Fruit fly (Drosophila melanogaster): Measurements from ENCODE around the gene Ilp3.

DNA sequence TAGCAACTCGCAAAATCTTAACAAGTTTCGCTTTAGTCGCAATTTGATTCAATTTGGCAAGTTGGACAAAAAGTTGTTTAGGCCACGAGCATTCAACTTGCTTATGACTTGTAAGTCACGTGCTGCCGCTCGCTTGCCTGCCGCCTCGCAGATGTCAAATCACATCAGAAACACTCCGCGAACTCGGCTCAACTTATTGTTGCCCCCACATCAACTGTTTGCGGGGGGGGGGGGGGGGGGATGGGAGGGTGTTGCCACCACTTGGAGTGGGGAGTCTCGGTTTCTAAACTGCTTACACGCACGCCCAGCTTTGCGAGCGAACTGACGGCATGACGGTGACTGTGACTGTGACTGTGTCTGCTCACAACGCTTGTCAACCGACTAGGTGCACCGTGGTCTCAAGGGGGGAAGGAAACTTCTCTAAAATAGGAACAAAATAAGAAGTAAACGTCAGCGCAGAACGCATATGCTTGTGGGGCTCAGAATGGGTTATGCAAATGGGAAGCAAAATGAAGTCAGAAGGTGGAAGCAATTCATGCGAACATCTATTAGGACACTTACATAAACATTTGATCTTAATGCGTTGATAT, 25.0 kb downstream of the Ilp3 start:
- no peak for TF ChIP-seq kay (GFP tag; ENCODE audit: borderline replicate concordance)
- no peak for TF ChIP-seq cnc (optimal IDR thresholded peaks at IDR 0.05)
- no peak for TF ChIP-seq CG5204 (GFP tag; optimal IDR thresholded peaks at IDR 0.05)
- no peak for TF ChIP-seq cic (GFP tag; optimal IDR thresholded peaks at IDR 0.05)
- no peak for TF ChIP-seq Crg-1 (GFP tag; optimal IDR thresholded peaks at IDR 0.05)
- TF ChIP-seq Mnt (GFP tag; optimal IDR thresholded peaks at IDR 0.05): no peak
- TF ChIP-seq CG12768 (GFP tag; optimal IDR thresholded peaks at IDR 0.05): no peak
- no peak for TF ChIP-seq CG33017 (tag; optimal IDR thresholded peaks at IDR 0.05)
- TF ChIP-seq pad (GFP tag; optimal IDR thresholded peaks at IDR 0.05): no peak
- no peak for TF ChIP-seq CG1620 (GFP tag; optimal IDR thresholded peaks at IDR 0.05)
